Worm (Caenorhabditis elegans) whole organism, midembryonic: ENCODE results near the gene M02B7.2.

Experiments used
- T22C8.4 ChIP-seq: fragments of 200-800 bp; sonication (Bioruptor generic); IDR thresholded peaks from 2 replicates; pipeline ENCODE4 v1.3.6; 2022; ENCODE audit warnings: missing genetic modification characterization, missing compliant biosample characterization
- cog-1 ChIP-seq: sonication (generic microtip); optimal IDR thresholded peaks from 2 replicates; lab custom pipeline; 2016; ENCODE audit warnings: missing genetic modification characterization, missing compliant biosample characterization
- flt-1 ChIP-seq: fragments of 200-800 bp; sonication (Bioruptor generic); IDR thresholded peaks from 2 replicates; pipeline ENCODE4 v1.3.6; 2022; ENCODE audit warnings: missing genetic modification characterization, missing compliant biosample characterization
- klf-2 ChIP-seq: fragments of 200-800 bp; sonication (Bioruptor generic); conservative IDR thresholded peaks from 2 replicates; pipeline ENCODE4 v1.3.6; 2022; ENCODE audit warnings: missing genetic modification reagents, missing genetic modification characterization, missing compliant biosample characterization
- med-1 ChIP-seq: sonication (generic microtip); optimal IDR thresholded peaks from 2 replicates; lab custom pipeline; 2017; ENCODE audit warnings: missing genetic modification characterization, mild to moderate bottlenecking, missing compliant biosample characterization, antibody characterized with exemption, missing genetic modification reagents; ENCODE audit not compliant: insufficient read depth
- ref-1 ChIP-seq: fragments of 200-800 bp; sonication (Bioruptor generic); conservative IDR thresholded peaks from 2 replicates; pipeline ENCODE4 v1.3.6; 2022; ENCODE audit warnings: missing genetic modification reagents, missing genetic modification characterization, missing compliant biosample characterization
- tab-1 ChIP-seq: fragments of 200-800 bp; sonication (Bioruptor generic); IDR thresholded peaks from 2 replicates; pipeline ENCODE4 v1.3.6; 2022; ENCODE audit warnings: missing genetic modification characterization, missing compliant biosample characterization
- ztf-23 ChIP-seq: fragments of 200-800 bp; sonication (Bioruptor generic); IDR thresholded peaks from 2 replicates; pipeline ENCODE4 v1.3.6; 2022; ENCODE audit warnings: missing genetic modification reagents, missing genetic modification characterization, missing compliant biosample characterization
- ztf-29 ChIP-seq: fragments of 200-800 bp; sonication (Bioruptor generic); IDR thresholded peaks from 2 replicates; pipeline ENCODE4 v1.3.6; 2022; ENCODE audit warnings: missing genetic modification reagents, missing genetic modification characterization, missing compliant biosample characterization

DNA sequence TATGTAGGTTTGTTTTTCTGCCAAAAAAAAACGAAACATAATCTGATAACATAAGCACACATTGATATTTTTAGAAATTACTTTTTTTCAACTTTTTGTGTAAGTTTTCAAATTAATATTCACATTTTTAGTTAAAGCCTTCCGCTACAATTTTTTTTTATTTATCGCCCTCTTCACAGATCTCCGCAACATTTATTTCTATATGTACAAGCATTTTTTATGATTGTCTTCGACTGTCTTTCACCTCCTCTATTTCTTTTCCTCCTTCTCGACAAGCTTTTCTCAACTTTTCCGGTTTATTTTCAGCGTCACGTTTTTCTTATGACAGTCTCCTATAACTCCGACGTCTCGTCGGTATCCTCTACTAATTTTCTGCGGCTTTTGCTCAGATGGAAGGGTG is 47.5 kb upstream of the M02B7.2 start, which contains the start of gene best-20:
- TF ChIP-seq flt-1 (GFP tag; lab: Robert Waterston, UW) (no peak), klf-2 (GFP tag; lab: Robert Waterston, UW) (no peak), ztf-29 (no peak), med-1 (GFP tag; lab: Kevin White, UChicago) (no peak), ref-1 (no peak), T22C8.4 (GFP tag; lab: Robert Waterston, UW) (no peak), cog-1 (tag; lab: Kevin White, UChicago) (no peak), ztf-23 (GFP tag; lab: Robert Waterston, UW) (no peak), tab-1 (GFP tag; lab: Robert Waterston, UW) (no peak)
